Fruit fly (Drosophila melanogaster) whole organism, embryonic: ENCODE results near the gene CG31468.

Experiments
- ATbp ChIP-seq: fragments of 200-800 bp; sonication (Bioruptor generic); optimal IDR thresholded peaks from 2 replicates; lab custom pipeline; 2017; ENCODE audit warnings: missing biosample characterization, mild to moderate bottlenecking, missing genetic modification characterization, missing genetic modification reagents
- Abd-B ChIP-seq: fragments of 200-800 bp; sonication (Bioruptor generic); optimal IDR thresholded peaks from 2 replicates; lab custom pipeline; 2018; ENCODE audit warnings: missing biosample characterization, mild to moderate bottlenecking, missing genetic modification characterization, moderate library complexity
- Atf3 ChIP-seq: fragments of 200-800 bp; sonication (Bioruptor generic); optimal IDR thresholded peaks from 3 replicates; lab custom pipeline; 2016; ENCODE audit warnings: missing biosample characterization, missing genetic modification characterization
- B-H2 ChIP-seq: fragments of 200-800 bp; sonication (Bioruptor generic); optimal IDR thresholded peaks from 2 replicates; lab custom pipeline; 2018; ENCODE audit warnings: missing biosample characterization, mild to moderate bottlenecking, missing genetic modification characterization
- C15 ChIP-seq: fragments of 200-800 bp; sonication (Bioruptor generic); IDR thresholded peaks from 3 replicates; pipeline ENCODE4 v1.3.6; 2022; ENCODE audit warnings: missing biosample characterization, missing genetic modification characterization
- CG10543 ChIP-seq: fragments of 200-800 bp; sonication (Bioruptor generic); optimal IDR thresholded peaks from 3 replicates; lab custom pipeline; 2017; ENCODE audit warnings: missing biosample characterization, mild to moderate bottlenecking, missing genetic modification characterization, moderate library complexity
- CG12236 ChIP-seq: fragments of 200-800 bp; sonication (Bioruptor generic); optimal IDR thresholded peaks from 2 replicates; lab custom pipeline; 2016; ENCODE audit warnings: missing biosample characterization, missing genetic modification characterization
- CG12299 ChIP-seq: fragments of 200-800 bp; sonication (Bioruptor generic); optimal IDR thresholded peaks from 2 replicates; lab custom pipeline; 2018; ENCODE audit warnings: missing biosample characterization, mild to moderate bottlenecking, missing genetic modification characterization
- CG13123 ChIP-seq: fragments of 200-800 bp; sonication (Bioruptor generic); optimal IDR thresholded peaks from 2 replicates; lab custom pipeline; 2016; ENCODE audit warnings: missing biosample characterization, missing genetic modification characterization
- CG15479 ChIP-seq: fragments of 200-800 bp; sonication (Bioruptor generic); optimal IDR thresholded peaks from 3 replicates; lab custom pipeline; 2019; ENCODE audit warnings: missing biosample characterization, mild to moderate bottlenecking, missing genetic modification characterization, moderate library complexity
- CG17802 ChIP-seq: fragments of 200-800 bp; sonication (Bioruptor generic); optimal IDR thresholded peaks from 2 replicates; lab custom pipeline; 2018; ENCODE audit warnings: missing biosample characterization, mild to moderate bottlenecking, missing genetic modification characterization, moderate library complexity
- CG17912 ChIP-seq: fragments of 200-800 bp; sonication (Bioruptor generic); optimal IDR thresholded peaks from 2 replicates; lab custom pipeline; 2018; ENCODE audit warnings: missing biosample characterization, mild to moderate bottlenecking, missing genetic modification characterization
- CG31365 ChIP-seq: fragments of 200-800 bp; sonication (Bioruptor generic); optimal IDR thresholded peaks from 2 replicates; lab custom pipeline; 2018; ENCODE audit warnings: missing biosample characterization, mild to moderate bottlenecking, missing genetic modification characterization
- CG32532 ChIP-seq: fragments of 200-800 bp; sonication (Bioruptor generic); IDR thresholded peaks from 2 replicates; pipeline ENCODE4 v1.3.6; 2022; ENCODE audit warnings: missing biosample characterization, missing genetic modification characterization
- CG32772 ChIP-seq: fragments of 200-800 bp; sonication (Bioruptor generic); IDR thresholded peaks from 2 replicates; pipeline ENCODE4 v1.3.6; 2022; ENCODE audit warnings: missing biosample characterization, missing genetic modification characterization
- CG3407 ChIP-seq: fragments of 200-800 bp; sonication (Bioruptor generic); optimal IDR thresholded peaks from 2 replicates; lab custom pipeline; 2018; ENCODE audit warnings: missing biosample characterization, mild to moderate bottlenecking, missing genetic modification characterization
- CG34376 ChIP-seq: fragments of 200-800 bp; sonication (Bioruptor generic); optimal IDR thresholded peaks from 2 replicates; lab custom pipeline; 2018; ENCODE audit warnings: missing biosample characterization, mild to moderate bottlenecking, missing genetic modification characterization
- CG4707 ChIP-seq: fragments of 200-800 bp; sonication (Bioruptor generic); optimal IDR thresholded peaks from 2 replicates; lab custom pipeline; 2018; ENCODE audit warnings: missing biosample characterization, mild to moderate bottlenecking, missing genetic modification characterization, moderate library complexity
- CG7357 ChIP-seq: fragments of 200-800 bp; sonication (Bioruptor generic); IDR thresholded peaks from 3 replicates; pipeline ENCODE4 v1.3.6; 2022; ENCODE audit warnings: missing biosample characterization, missing genetic modification characterization
- CG8359 ChIP-seq: fragments of 200-800 bp; sonication (Bioruptor generic); optimal IDR thresholded peaks from 2 replicates; lab custom pipeline; 2017; ENCODE audit warnings: missing biosample characterization, mild to moderate bottlenecking, missing genetic modification characterization, borderline replicate concordance
- CG9876 ChIP-seq: fragments of 200-800 bp; sonication (Bioruptor generic); optimal IDR thresholded peaks from 2 replicates; lab custom pipeline; 2016; ENCODE audit warnings: missing biosample characterization, missing genetic modification characterization
- Camta ChIP-seq: fragments of 200-800 bp; sonication (Bioruptor generic); optimal IDR thresholded peaks from 2 replicates; lab custom pipeline; 2016; ENCODE audit warnings: missing biosample characterization, missing genetic modification characterization
- D ChIP-seq, 2 experiments: fragments of 200-800 bp in 1 of 2; fragments of >200 bp in 1 of 2; sonication (Bioruptor generic) in 1 of 2; optimal IDR thresholded peaks; 2 replicates in 1 of 2; 3 replicates in 1 of 2; lab custom pipeline; 2017; ENCODE audit warnings: mild to moderate bottlenecking in 1 of 2, missing biosample characterization in 1 of 2, missing genetic modification characterization in 1 of 2, missing genetic modification reagents in 1 of 2
- Eip74EF ChIP-seq, 2 experiments: fragments of 200-800 bp in 1 of 2; fragments of >200 bp in 1 of 2; sonication (Bioruptor generic) in 1 of 2; optimal IDR thresholded peaks; 2 replicates each; lab custom pipeline; 2017 to 2019; ENCODE audit warnings: missing biosample characterization in 2 of 2, missing genetic modification characterization in 2 of 2, mild to moderate bottlenecking in 1 of 2, moderate library complexity in 1 of 2
- MTF-1 ChIP-seq: fragments of 200-800 bp; sonication (Bioruptor generic); optimal IDR thresholded peaks from 2 replicates; lab custom pipeline; 2018; ENCODE audit warnings: missing biosample characterization, mild to moderate bottlenecking, missing genetic modification characterization, borderline replicate concordance
- Mad ChIP-seq: fragments of 200-800 bp; sonication (Bioruptor generic); optimal IDR thresholded peaks from 2 replicates; lab custom pipeline; 2016; ENCODE audit warnings: missing biosample characterization, missing genetic modification characterization
- Med ChIP-seq: fragments of 200-800 bp; sonication (Bioruptor generic); peaks from one replicate; lab custom pipeline; 2016; ENCODE audit warnings: missing biosample characterization, missing genetic modification characterization, mild to moderate bottlenecking, inconsistent platforms, moderate library complexity
- NC2α ChIP-seq: fragments of 200-800 bp; sonication (Bioruptor generic); optimal IDR thresholded peaks from 2 replicates; lab custom pipeline; 2016; ENCODE audit warnings: missing biosample characterization, missing genetic modification characterization
- Tbp ChIP-seq: fragments of >200 bp; optimal IDR thresholded peaks from 2 replicates; lab custom pipeline; 2018; ENCODE audit warnings: missing biosample characterization, missing genetic modification characterization
- Xrp1 ChIP-seq: fragments of 200-800 bp; sonication (Bioruptor generic); IDR thresholded peaks from 2 replicates; pipeline ENCODE4 v1.3.6; 2022; ENCODE audit warnings: missing biosample characterization, missing genetic modification characterization
- bowl ChIP-seq: fragments of 200-800 bp; sonication (Bioruptor generic); IDR thresholded peaks from 2 replicates; pipeline ENCODE4 v1.3.6; 2022; ENCODE audit warnings: missing biosample characterization, missing genetic modification characterization
- chn ChIP-seq: fragments of 200-800 bp; sonication (Bioruptor generic); optimal IDR thresholded peaks from 2 replicates; lab custom pipeline; 2016; ENCODE audit warnings: missing biosample characterization, missing genetic modification characterization
- crol ChIP-seq: fragments of 200-800 bp; sonication (Bioruptor generic); IDR thresholded peaks from 2 replicates; pipeline ENCODE4 v1.3.6; 2022; ENCODE audit warnings: missing biosample characterization, missing genetic modification characterization
- dati ChIP-seq: fragments of 200-800 bp; sonication (Bioruptor generic); IDR thresholded peaks from 2 replicates; pipeline ENCODE4 v1.3.6; 2022; ENCODE audit warnings: missing biosample characterization, missing genetic modification characterization
- fd3F ChIP-seq: fragments of 200-800 bp; sonication (Bioruptor generic); optimal IDR thresholded peaks from 2 replicates; lab custom pipeline; 2018; ENCODE audit warnings: missing biosample characterization, mild to moderate bottlenecking, missing genetic modification characterization, moderate library complexity
- hkb ChIP-seq, 2 experiments: fragments of 200-800 bp in 1 of 2; fragments of >200 bp in 1 of 2; sonication (Bioruptor generic) in 1 of 2; IDR thresholded peaks in 1 of 2; optimal IDR thresholded peaks in 1 of 2; 2 replicates each; pipeline versions ENCODE4 v1.3.6 to Lab custom; 2017 to 2022; ENCODE audit warnings: missing biosample characterization in 1 of 2, missing genetic modification characterization in 1 of 2
- ind ChIP-seq: fragments of 200-800 bp; sonication (Bioruptor generic); optimal IDR thresholded peaks from 3 replicates; lab custom pipeline; 2016; ENCODE audit warnings: missing biosample characterization, missing genetic modification characterization
- jumu ChIP-seq: fragments of 200-800 bp; sonication (Bioruptor generic); optimal IDR thresholded peaks from 3 replicates; lab custom pipeline; 2016; ENCODE audit warnings: missing biosample characterization, missing genetic modification characterization
- mam ChIP-seq: fragments of 200-800 bp; sonication (Bioruptor generic); optimal IDR thresholded peaks from 3 replicates; lab custom pipeline; 2016; ENCODE audit warnings: missing biosample characterization, missing genetic modification characterization
- nau ChIP-seq: fragments of 200-800 bp; sonication (Bioruptor generic); optimal IDR thresholded peaks from 3 replicates; lab custom pipeline; 2017; ENCODE audit warnings: missing biosample characterization, mild to moderate bottlenecking, missing genetic modification characterization, missing genetic modification reagents
- nerfin-1 ChIP-seq: fragments of 200-800 bp; sonication (Bioruptor generic); optimal IDR thresholded peaks from 3 replicates; lab custom pipeline; 2019; ENCODE audit warnings: missing biosample characterization, mild to moderate bottlenecking, missing genetic modification characterization, moderate library complexity
- p53 ChIP-seq: fragments of 200-800 bp; sonication (Bioruptor generic); optimal IDR thresholded peaks from 2 replicates; lab custom pipeline; 2016; ENCODE audit warnings: missing biosample characterization, missing genetic modification characterization
- prd ChIP-seq, 3 experiments: fragments of >200 bp in 2 of 3; fragments of 200-800 bp in 1 of 3; sonication (Bioruptor generic) in 1 of 3; optimal IDR thresholded peaks in 2 of 3; IDR thresholded peaks in 1 of 3; 2 replicates in 2 of 3; 3 replicates in 1 of 3; pipeline versions ENCODE4 v1.3.6 to Lab custom; 2017 to 2022; ENCODE audit warnings: missing biosample characterization in 1 of 3, missing genetic modification characterization in 1 of 3
- pzg ChIP-seq: fragments of 200-800 bp; sonication (Bioruptor generic); optimal IDR thresholded peaks from 3 replicates; lab custom pipeline; 2018; ENCODE audit warnings: missing biosample characterization, mild to moderate bottlenecking, missing genetic modification characterization, moderate library complexity
- ttk ChIP-seq: fragments of 200-800 bp; sonication (Bioruptor generic); IDR thresholded peaks from 2 replicates; pipeline ENCODE4 v2.1.2; 2022; ENCODE audit warnings: missing biosample characterization, missing genetic modification characterization
- vvl ChIP-seq: fragments of 200-800 bp; sonication (Bioruptor generic); IDR thresholded peaks from 2 replicates; pipeline ENCODE4 v1.3.6; 2022; ENCODE audit warnings: missing biosample characterization, missing genetic modification characterization
- wdn ChIP-seq: fragments of 200-800 bp; sonication (Bioruptor generic); IDR thresholded peaks from 2 replicates; pipeline ENCODE4 v1.3.6; 2022; ENCODE audit warnings: missing biosample characterization, missing genetic modification characterization
- yki ChIP-seq: fragments of >200 bp; optimal IDR thresholded peaks from 3 replicates; lab custom pipeline; 2018

CG31468 gene

DNA sequence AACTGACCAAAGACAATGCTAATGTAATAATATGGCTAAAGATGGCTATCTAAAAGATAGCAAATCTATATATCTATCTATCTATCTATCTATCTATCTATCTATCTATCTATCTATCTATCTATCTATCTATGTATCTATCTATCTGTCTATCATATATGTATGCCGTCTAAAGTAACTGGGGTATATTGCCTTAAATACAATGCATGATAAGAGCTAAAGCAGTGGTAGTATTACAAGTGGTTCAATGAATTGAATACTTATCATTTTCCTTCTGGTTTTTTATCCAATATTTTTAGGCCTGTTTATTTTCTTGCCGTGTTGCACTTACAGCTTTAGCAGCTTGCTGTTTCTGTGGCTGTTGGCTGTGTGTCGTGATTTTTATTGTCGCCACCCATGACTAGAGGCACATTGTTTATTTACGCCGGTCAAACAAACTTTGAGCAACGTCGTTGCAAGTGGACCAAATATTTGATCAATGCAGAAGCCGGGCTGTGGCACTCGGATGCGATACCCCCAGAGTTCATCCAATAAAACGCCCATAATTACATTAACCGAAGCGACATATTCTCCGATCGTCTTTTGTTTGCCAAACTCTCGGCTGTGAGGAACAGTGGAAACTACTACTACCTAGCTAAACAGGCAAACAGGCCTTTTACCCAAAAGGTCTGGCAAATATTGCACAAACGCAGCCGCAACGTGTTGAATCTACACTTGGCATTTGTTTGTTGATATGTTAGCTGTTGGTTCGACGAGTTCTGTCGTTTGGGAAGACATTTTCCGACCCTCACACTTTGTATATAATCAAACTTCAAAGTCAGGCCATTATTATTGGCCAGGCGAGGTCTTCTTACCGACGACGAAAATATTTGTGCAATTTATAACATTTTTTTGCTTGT is 37.8 kb upstream of the CG31468 start:
- TF ChIP-seq ind (GFP tag; lab: Kevin White, UChicago), result no peak
- no peak for TF ChIP-seq Xrp1
- no peak for TF ChIP-seq NC2α (GFP tag; lab: Kevin White, UChicago)
- TF ChIP-seq Abd-B (GFP tag; lab: Kevin White, UChicago), result no peak
- TF ChIP-seq prd (optimal IDR thresholded peaks at IDR 0.05; lab: Kevin White, UChicago), result no peak
- TF ChIP-seq prd (GFP tag; IDR thresholded peaks at IDR 0.05; lab: Robert Waterston, UW), result 0 out of 3 replicates have a peak, but pooled peaks have one; percentile 14
- no peak for TF ChIP-seq ttk (GFP tag; lab: Robert Waterston, UW)
- no peak for TF ChIP-seq nau (GFP tag; lab: Kevin White, UChicago)
- no peak for TF ChIP-seq chn
- TF ChIP-seq CG10543 (GFP tag; lab: Kevin White, UChicago), result no peak
- TF ChIP-seq CG17802, result no peak
- TF ChIP-seq CG32772 (GFP tag; lab: Robert Waterston, UW), result no peak
- no peak for TF ChIP-seq Eip74EF (GFP tag; optimal IDR thresholded peaks at IDR 0.05; lab: Kevin White, UChicago)
- no peak for TF ChIP-seq CG34376
- no peak for TF ChIP-seq mam (GFP tag; lab: Kevin White, UChicago)
- TF ChIP-seq CG13123, result no peak
- no peak for TF ChIP-seq p53 (GFP tag; lab: Kevin White, UChicago)
- TF ChIP-seq crol, result no peak
- no peak for TF ChIP-seq D (optimal IDR thresholded peaks at IDR 0.05; lab: Kevin White, UChicago)
- no peak for TF ChIP-seq D (GFP tag; optimal IDR thresholded peaks at IDR 0.05; lab: Kevin White, UChicago)
- TF ChIP-seq Atf3, result no peak
- TF ChIP-seq Mad (GFP tag; lab: Kevin White, UChicago), result no peak
- TF ChIP-seq wdn (GFP tag; lab: Robert Waterston, UW), result no peak
- no peak for TF ChIP-seq hkb (optimal IDR thresholded peaks at IDR 0.05; lab: Kevin White, UChicago)
- no peak for TF ChIP-seq hkb (GFP tag; IDR thresholded peaks at IDR 0.05; lab: Robert Waterston, UW)
- no peak for TF ChIP-seq pzg
- TF ChIP-seq CG15479 (GFP tag; lab: Kevin White, UChicago), result peak; percentile 4
- TF ChIP-seq fd3F (GFP tag; lab: Kevin White, UChicago), result no peak
- TF ChIP-seq CG4707, result no peak
- no peak for TF ChIP-seq Camta
- TF ChIP-seq CG32532 (GFP tag; lab: Robert Waterston, UW), result no peak
- peak; percentile 54 for TF ChIP-seq CG8359 (GFP tag; lab: Kevin White, UChicago)
- TF ChIP-seq ATbp (GFP tag; lab: Kevin White, UChicago), result peak; percentile 9
- no peak for TF ChIP-seq CG7357 (GFP tag; lab: Robert Waterston, UW)
- TF ChIP-seq nerfin-1 (tag; lab: Kevin White, UChicago), result no peak
- peak; percentile 18 for TF ChIP-seq CG3407 (GFP tag; lab: Kevin White, UChicago)
- TF ChIP-seq Med (GFP tag; lab: Kevin White, UChicago), result peak; percentile 57
- TF ChIP-seq CG9876 (GFP tag; lab: Kevin White, UChicago), result no peak
- peak; percentile 6 for TF ChIP-seq MTF-1
- TF ChIP-seq bowl (GFP tag; lab: Robert Waterston, UW), result no peak
- no peak for TF ChIP-seq dati
- no peak for TF ChIP-seq B-H2
- no peak for TF ChIP-seq Tbp
- no peak for TF ChIP-seq C15
- TF ChIP-seq CG12236 (GFP tag; lab: Kevin White, UChicago), result no peak
- TF ChIP-seq CG31365, result peak; percentile 10
- no peak for TF ChIP-seq CG12299 (tag; lab: Kevin White, UChicago)
- TF ChIP-seq vvl (GFP tag; lab: Robert Waterston, UW), result no peak
- no peak for TF ChIP-seq yki
- no peak for TF ChIP-seq CG17912 (GFP tag; lab: Kevin White, UChicago)
- no peak for TF ChIP-seq jumu (GFP tag; lab: Kevin White, UChicago)
